Worm (Caenorhabditis elegans) whole organism, L2 larva: ENCODE results near the gene E02C12.6.
A peak's percentile ranks its signal among the peaks of the same experiment; 100 is the strongest.

ENCODE experiments used
- C34F6.9 ChIP-seq: fragments of 150-350 bp; optimal IDR thresholded peaks from 2 replicates; lab custom pipeline; 2014; ENCODE audit warnings: missing biosample characterization, missing genetic modification characterization
- F13H6.1 ChIP-seq: sonication (generic microtip); optimal IDR thresholded peaks from 2 replicates; lab custom pipeline; 2016; ENCODE audit warnings: missing genetic modification characterization, missing compliant biosample characterization
- R02D3.7 ChIP-seq: fragments of 150-350 bp; optimal IDR thresholded peaks from 2 replicates; lab custom pipeline; 2014; ENCODE audit warnings: missing biosample characterization, missing genetic modification characterization
- Y55F3AM.14 ChIP-seq: fragments of 200-800 bp; sonication (Bioruptor generic); optimal IDR thresholded peaks from 2 replicates; lab custom pipeline; 2018; ENCODE audit warnings: mild to moderate bottlenecking, missing genetic modification characterization, missing compliant biosample characterization
- ZK546.5 ChIP-seq: sonication (generic microtip); optimal IDR thresholded peaks from 2 replicates; lab custom pipeline; 2017; ENCODE audit warnings: missing biosample characterization, missing genetic modification characterization
- alr-1 ChIP-seq: fragments of 150-350 bp; optimal IDR thresholded peaks from 2 replicates; lab custom pipeline; 2014; ENCODE audit warnings: missing biosample characterization, missing genetic modification characterization
- aly-2 ChIP-seq: fragments of 150-350 bp; optimal IDR thresholded peaks from 2 replicates; lab custom pipeline; 2014; ENCODE audit warnings: missing biosample characterization, missing genetic modification characterization
- ama-1 ChIP-seq: fragments of 150-350 bp; optimal IDR thresholded peaks from 2 replicates; lab custom pipeline; 2018; ENCODE audit warnings: inconsistent platforms
- blmp-1 ChIP-seq: sonication (generic microtip); optimal IDR thresholded peaks from 2 replicates; lab custom pipeline; 2017; ENCODE audit warnings: missing genetic modification characterization, mild to moderate bottlenecking, missing compliant biosample characterization, antibody characterized with exemption, moderate library complexity; ENCODE audit not compliant: insufficient read depth
- ceh-16 ChIP-seq: fragments of 150-350 bp; optimal IDR thresholded peaks from 2 replicates; lab custom pipeline; 2014; ENCODE audit warnings: missing biosample characterization, missing genetic modification characterization
- ceh-82 ChIP-seq: fragments of 150-350 bp; optimal IDR thresholded peaks from 2 replicates; lab custom pipeline; 2014; ENCODE audit warnings: missing biosample characterization, missing genetic modification characterization
- crh-2 ChIP-seq: sonication (generic microtip); optimal IDR thresholded peaks from 2 replicates; lab custom pipeline; 2017; ENCODE audit warnings: missing biosample characterization, missing genetic modification characterization
- dmd-4 ChIP-seq: sonication (generic microtip); optimal IDR thresholded peaks from 2 replicates; lab custom pipeline; 2017; ENCODE audit warnings: missing biosample characterization, missing genetic modification characterization
- elt-3 ChIP-seq: sonication (generic microtip); optimal IDR thresholded peaks from 2 replicates; lab custom pipeline; 2017; ENCODE audit warnings: missing biosample characterization, missing genetic modification characterization
- lin-11 ChIP-seq: fragments of 150-350 bp; sonication (generic microtip); optimal IDR thresholded peaks from 2 replicates; lab custom pipeline; 2014; ENCODE audit warnings: missing biosample characterization, missing genetic modification characterization, inconsistent platforms, mixed read lengths
- lin-39 ChIP-seq: fragments of 150-350 bp; optimal IDR thresholded peaks from 2 replicates; lab custom pipeline; 2014; ENCODE audit warnings: missing biosample characterization, missing genetic modification reagents, missing genetic modification characterization
- lsy-2 ChIP-seq, 2 experiments: fragments of 150-350 bp in 1 of 2; sonication (generic microtip) in 1 of 2; optimal IDR thresholded peaks; 2 replicates each; lab custom pipeline; 2014 to 2017; ENCODE audit warnings: missing biosample characterization in 2 of 2, missing genetic modification characterization in 2 of 2
- mab-5 ChIP-seq: fragments of 150-350 bp; optimal IDR thresholded peaks from 2 replicates; lab custom pipeline; 2014; ENCODE audit warnings: missing biosample characterization, missing genetic modification characterization
- nhr-10 ChIP-seq: sonication (generic microtip); optimal IDR thresholded peaks from 2 replicates; lab custom pipeline; 2017; ENCODE audit warnings: missing biosample characterization, missing genetic modification characterization
- nhr-11 ChIP-seq: fragments of 150-350 bp; optimal IDR thresholded peaks from 2 replicates; lab custom pipeline; 2014; ENCODE audit warnings: missing biosample characterization, missing genetic modification characterization
- nhr-129 ChIP-seq: fragments of 150-350 bp; optimal IDR thresholded peaks from 2 replicates; lab custom pipeline; 2014; ENCODE audit warnings: missing biosample characterization, missing genetic modification characterization
- nhr-23 ChIP-seq: fragments of 150-350 bp; optimal IDR thresholded peaks from 2 replicates; lab custom pipeline; 2014; ENCODE audit warnings: missing biosample characterization, missing genetic modification reagents, missing genetic modification characterization
- nhr-237 ChIP-seq: fragments of 150-350 bp; optimal IDR thresholded peaks from 2 replicates; lab custom pipeline; 2014; ENCODE audit warnings: missing biosample characterization, missing genetic modification characterization
- nhr-6 ChIP-seq: fragments of 150-350 bp; optimal IDR thresholded peaks from 2 replicates; lab custom pipeline; 2014; ENCODE audit warnings: missing biosample characterization, missing genetic modification characterization
- peb-1 ChIP-seq: fragments of 150-350 bp; optimal IDR thresholded peaks from 2 replicates; lab custom pipeline; 2014; ENCODE audit warnings: missing biosample characterization, missing genetic modification characterization
- sma-9 ChIP-seq, 2 experiments: fragments of 150-350 bp in 1 of 2; sonication (generic microtip) in 1 of 2; optimal IDR thresholded peaks; 2 replicates each; lab custom pipeline; 2014 to 2016; ENCODE audit warnings: missing genetic modification characterization in 2 of 2, mild to moderate bottlenecking in 1 of 2, missing biosample characterization in 1 of 2, missing compliant biosample characterization in 1 of 2, missing genetic modification reagents in 1 of 2, moderate library complexity in 1 of 2
- snpc-4 ChIP-seq: fragments of 150-350 bp; optimal IDR thresholded peaks from 2 replicates; lab custom pipeline; 2014; ENCODE audit warnings: missing biosample characterization, missing genetic modification characterization
- unc-55 ChIP-seq: fragments of 150-350 bp; sonication (generic microtip); optimal IDR thresholded peaks from 3 replicates; lab custom pipeline; 2014; ENCODE audit warnings: missing biosample characterization, missing genetic modification reagents, missing genetic modification characterization
- unc-62 ChIP-seq: fragments of 150-350 bp; optimal IDR thresholded peaks from 2 replicates; lab custom pipeline; 2014; ENCODE audit warnings: missing biosample characterization, missing genetic modification reagents, missing genetic modification characterization
- zag-1 ChIP-seq: fragments of 150-350 bp; optimal IDR thresholded peaks from 2 replicates; lab custom pipeline; 2014; ENCODE audit warnings: missing biosample characterization, missing genetic modification characterization
- ztf-1 ChIP-seq: fragments of 200-800 bp; sonication (Bioruptor generic); conservative IDR thresholded peaks from 2 replicates; pipeline ENCODE4 v1.3.6; 2022; ENCODE audit warnings: missing genetic modification characterization, missing compliant biosample characterization
- ztf-11 ChIP-seq: sonication (generic microtip); optimal IDR thresholded peaks from 2 replicates; lab custom pipeline; 2017; ENCODE audit warnings: missing biosample characterization, missing genetic modification characterization

Gene E02C12.6

DNA sequence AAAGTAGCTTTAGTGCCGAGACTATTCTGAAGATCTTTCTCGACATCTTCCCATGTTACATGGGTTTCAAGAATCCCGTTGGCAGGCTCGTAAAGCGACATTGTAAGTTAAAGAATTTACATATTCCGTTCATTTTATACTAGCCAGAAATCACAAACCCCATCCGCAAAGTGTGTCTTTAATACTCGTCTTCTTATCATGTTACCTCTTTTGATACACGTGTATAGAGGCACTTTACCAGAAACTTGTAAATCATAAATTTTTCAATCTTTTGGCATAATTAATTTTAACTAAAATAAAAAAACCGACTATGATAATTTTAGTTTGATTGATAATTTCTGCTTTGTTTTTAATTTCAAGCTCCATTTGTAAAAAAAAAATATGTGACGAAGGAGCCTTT is at the start of gene E02C12.6:
Gene E02C12.6 (minus strand): TSS at position 101 of the 400 bp plus-strand sequence.
- TF ChIP-seq snpc-4 (tag; lab: Kevin White, UChicago), result no peak
- no peak for TF ChIP-seq lin-11 (tag; lab: Kevin White, UChicago)
- no peak for TF ChIP-seq unc-62 (GFP tag; lab: Kevin White, UChicago)
- TF ChIP-seq ceh-82 (tag; lab: Kevin White, UChicago), result no peak
- TF ChIP-seq ztf-11 (tag; lab: Kevin White, UChicago), result no peak
- TF ChIP-seq mab-5, result no peak
- TF ChIP-seq crh-2, result no peak
- TF ChIP-seq ztf-1 (GFP tag; lab: Robert Waterston, UW), result no peak
- TF ChIP-seq nhr-23 (tag; lab: Kevin White, UChicago), result no peak
- no peak for TF ChIP-seq aly-2 (tag; lab: Kevin White, UChicago)
- no peak for TF ChIP-seq peb-1 (tag; lab: Kevin White, UChicago)
- TF ChIP-seq elt-3 (tag; lab: Kevin White, UChicago), result no peak
- TF ChIP-seq Y55F3AM.14, result no peak

DNA sequence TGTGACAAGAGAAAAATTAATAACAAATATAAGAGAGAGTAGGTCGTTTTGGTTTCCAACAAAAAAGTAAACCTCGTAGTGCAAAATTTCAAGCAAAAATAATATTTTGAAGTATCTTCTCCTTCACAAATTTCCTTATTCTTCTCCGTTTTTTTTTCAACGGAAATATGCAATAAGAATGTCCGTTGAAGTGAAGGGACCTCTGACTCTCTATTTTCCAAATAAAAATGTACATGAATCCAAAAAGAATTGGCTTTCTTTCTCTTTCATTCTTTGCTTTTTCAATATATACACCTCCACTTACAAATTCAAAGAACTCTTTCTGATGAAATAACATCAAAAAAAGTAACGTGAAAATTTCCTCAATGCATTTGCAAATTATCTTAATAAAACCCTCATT is 45.7 kb upstream of the E02C12.6 start, which contains the start of gene F36D4.1:
Gene F36D4.1 (plus strand): TSS at position 301 of the 400 bp plus-strand sequence.
- no peak for TF ChIP-seq lin-39
- no peak for TF ChIP-seq elt-3 (tag; lab: Kevin White, UChicago)
- no peak for TF ChIP-seq unc-62 (GFP tag; lab: Kevin White, UChicago)
- no peak for TF ChIP-seq dmd-4
- no peak for TF ChIP-seq zag-1 (tag; lab: Kevin White, UChicago)
- TF ChIP-seq, all 48 proteins: peak for 0

DNA sequence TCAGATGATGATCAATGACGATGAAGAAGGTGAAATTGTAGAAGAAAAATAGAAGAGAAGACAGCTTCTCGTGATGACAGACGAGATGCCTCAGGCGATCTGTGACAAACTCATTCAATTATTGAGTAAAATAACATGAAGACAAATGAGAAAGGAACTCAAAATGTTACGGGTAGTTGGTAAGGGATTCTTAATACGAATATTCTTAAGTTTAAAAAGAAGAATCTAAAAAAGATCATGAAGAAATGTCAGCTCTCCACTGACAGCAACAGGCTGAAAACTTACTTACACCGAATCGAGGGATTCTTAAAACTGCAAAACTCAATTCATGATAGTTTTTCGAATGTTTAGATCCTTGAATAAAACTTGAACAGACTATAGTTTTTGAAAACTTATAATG is 43.6 kb upstream of the E02C12.6 start, which contains the start of gene F36D4.4:
Gene F36D4.4 (minus strand): TSS at position 101 of the 400 bp plus-strand sequence.
- TF ChIP-seq ceh-16 (tag; lab: Kevin White, UChicago), result no peak
- no peak for TF ChIP-seq unc-55 (GFP tag; lab: Kevin White, UChicago)
- TF ChIP-seq lsy-2 (tag; optimal IDR thresholded peaks at IDR 0.05; lab: Kevin White, UChicago), result no peak
- TF ChIP-seq nhr-10, result no peak
- no peak for TF ChIP-seq R02D3.7
- no peak for TF ChIP-seq nhr-11 (tag; lab: Kevin White, UChicago)
- no peak for TF ChIP-seq ztf-11 (tag; lab: Kevin White, UChicago)
- no peak for TF ChIP-seq nhr-23 (tag; lab: Kevin White, UChicago)
- TF ChIP-seq ama-1 (lab: Kevin White, UChicago), result no peak
- TF ChIP-seq sma-9 (GFP tag; optimal IDR thresholded peaks at IDR 0.05; lab: Kevin White, UChicago), result no peak
- no peak for TF ChIP-seq sma-9 (tag; optimal IDR thresholded peaks at IDR 0.05; lab: Kevin White, UChicago)
- TF ChIP-seq aly-2 (tag; lab: Kevin White, UChicago), result no peak

DNA sequence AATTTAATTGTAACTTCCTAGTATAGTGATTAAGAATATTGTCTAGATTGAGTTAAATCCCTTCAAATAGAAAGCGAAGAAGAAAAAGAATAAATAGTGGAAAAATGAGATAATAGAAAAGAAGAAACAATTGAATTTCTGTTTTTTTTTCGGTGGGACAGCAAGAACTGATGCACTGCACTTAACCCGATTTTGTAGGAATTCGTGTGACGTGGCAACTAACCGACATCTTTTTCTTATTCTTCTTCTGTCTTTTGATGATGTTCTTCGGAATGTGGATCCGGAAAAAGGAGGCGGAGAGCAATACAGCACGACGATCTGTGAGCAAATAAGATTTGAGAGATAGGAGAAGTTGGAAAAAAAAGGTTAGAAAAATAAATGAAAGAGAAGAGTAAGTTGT is 38.0 kb upstream of the E02C12.6 start:
- TF ChIP-seq nhr-237 (tag; lab: Kevin White, UChicago) (no peak), nhr-6 (tag; lab: Kevin White, UChicago) (no peak), aly-2 (tag; lab: Kevin White, UChicago) (no peak), alr-1 (tag; lab: Kevin White, UChicago) (no peak), snpc-4 (tag; lab: Kevin White, UChicago) (no peak), F13H6.1 (tag; lab: Kevin White, UChicago) (no peak), nhr-10 (no peak), ama-1 (lab: Kevin White, UChicago) (no peak), Y55F3AM.14 (no peak), R02D3.7 (no peak)
- TF ChIP-seq, all 48 proteins: peak for 0

DNA sequence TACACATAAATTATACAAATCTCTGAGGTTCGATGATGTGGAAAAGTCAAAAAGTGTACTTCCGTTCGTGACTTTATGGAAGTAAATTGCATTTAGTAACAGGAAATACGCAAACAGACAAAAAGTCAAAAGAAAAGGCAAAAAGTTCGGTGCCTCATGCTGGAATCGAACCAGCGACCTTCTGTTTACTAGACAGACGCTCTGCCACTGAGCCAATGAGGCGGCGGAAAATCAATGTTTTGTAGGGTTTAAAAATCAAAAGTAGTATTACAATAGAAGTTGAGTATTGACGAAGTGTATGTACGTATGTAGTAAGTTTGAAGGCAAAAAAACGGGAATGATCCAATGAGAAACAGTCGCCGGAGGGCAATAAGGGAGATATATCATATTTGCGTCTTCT is 36.0 kb upstream of the E02C12.6 start:
- TF ChIP-seq sma-9 (GFP tag; optimal IDR thresholded peaks at IDR 0.05; lab: Kevin White, UChicago) (peak; percentile 6), sma-9 (tag; optimal IDR thresholded peaks at IDR 0.05; lab: Kevin White, UChicago) (no peak), ZK546.5 (tag; lab: Kevin White, UChicago) (no peak), nhr-129 (tag; lab: Kevin White, UChicago) (peak; percentile 59), C34F6.9 (tag; lab: Kevin White, UChicago) (peak; percentile 14)
- TF ChIP-seq, all 48 proteins: peak for 3

DNA sequence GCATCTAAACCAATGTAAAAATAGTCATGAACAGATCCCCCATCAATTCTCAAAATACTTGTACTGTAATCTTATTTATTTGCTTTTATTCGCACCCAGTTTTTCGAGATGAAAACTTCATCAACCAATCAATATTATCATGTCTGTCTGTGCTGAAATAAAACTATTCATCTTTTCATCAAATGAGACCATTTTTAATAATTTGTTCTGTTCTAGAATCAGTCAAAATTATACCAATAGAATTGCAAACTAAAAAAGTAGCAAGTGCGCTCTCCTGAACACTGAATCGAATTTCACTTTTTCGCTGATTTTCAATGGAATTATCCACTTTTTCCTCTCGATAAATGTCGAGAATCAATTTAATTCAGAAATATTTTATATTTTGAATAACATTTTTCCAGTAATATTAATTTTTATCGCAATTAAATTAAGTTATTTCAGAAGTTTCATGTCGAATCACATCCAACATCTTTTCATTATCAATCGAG is 29.0 kb upstream of the E02C12.6 start, which contains the start of gene trpp-4:
Gene trpp-4 (plus strand): TSS at position 442 of the 488 bp plus-strand sequence.
- TF ChIP-seq C34F6.9 (tag; lab: Kevin White, UChicago), result peak; percentile 12
- TF ChIP-seq nhr-237 (tag; lab: Kevin White, UChicago), result no peak
- TF ChIP-seq blmp-1 (tag; lab: Kevin White, UChicago), result peak; percentile 63
